Worm (Caenorhabditis elegans) whole organism, L4/young adult: ENCODE measurements around the gene C06A6.7.

Experiments used
- W03F9.2 ChIP-seq: fragments of 150-350 bp; optimal IDR thresholded peaks from 2 replicates; lab custom pipeline; 2014; ENCODE audit warnings: missing biosample characterization, missing genetic modification characterization
- dao-5 ChIP-seq: sonication (generic microtip); optimal IDR thresholded peaks from 2 replicates; lab custom pipeline; 2016; ENCODE audit warnings: missing genotype, missing genetic modification characterization, moderate library complexity, missing compliant biosample characterization
- him-1 ChIP-seq: sonication (generic microtip); optimal IDR thresholded peaks from 2 replicates; lab custom pipeline; 2016; ENCODE audit warnings: missing genotype, missing genetic modification reagents, missing genetic modification characterization, missing compliant biosample characterization

- no peak for TF ChIP-seq him-1 (tag; lab: Kevin White, UChicago)
- no peak for TF ChIP-seq dao-5 (tag; lab: Kevin White, UChicago)
- TF ChIP-seq W03F9.2: no peak
Observed at ce11 chrIV:7838426-7838825, at the start of gene C06A6.7.
